Fruit fly (Drosophila melanogaster) whole organism, adult: ENCODE data around the gene Ptp69D.

Source experiments
- CG12768 ChIP-seq: fragments of 200-800 bp; sonication (Bioruptor generic); optimal IDR thresholded peaks from 2 replicates; lab custom pipeline; 2017; ENCODE audit warnings: missing biosample characterization, missing genetic modification characterization, mild to moderate bottlenecking, moderate library complexity, missing genetic modification reagents
- CG14711 ChIP-seq: fragments of 200-800 bp; sonication (Bioruptor generic); optimal IDR thresholded peaks from 2 replicates; lab custom pipeline; 2018; ENCODE audit warnings: missing biosample characterization, mild to moderate bottlenecking, missing genetic modification characterization, moderate library complexity
- CG1620 ChIP-seq: fragments of 200-800 bp; sonication (Bioruptor generic); optimal IDR thresholded peaks from 2 replicates; lab custom pipeline; 2016; ENCODE audit warnings: missing biosample characterization, missing genetic modification characterization
- CG33017 ChIP-seq: fragments of 200-800 bp; sonication (Bioruptor generic); optimal IDR thresholded peaks from 2 replicates; lab custom pipeline; 2018; ENCODE audit warnings: missing biosample characterization, mild to moderate bottlenecking, missing genetic modification characterization, moderate library complexity
- CG5204 ChIP-seq: fragments of 200-800 bp; sonication (Bioruptor generic); optimal IDR thresholded peaks from 2 replicates; lab custom pipeline; 2016; ENCODE audit warnings: missing biosample characterization, missing genetic modification characterization
- Clk ChIP-seq: fragments of 200-800 bp; sonication (Bioruptor generic); optimal IDR thresholded peaks from 2 replicates; lab custom pipeline; 2017; ENCODE audit warnings: missing biosample characterization, missing genetic modification characterization
- Crg-1 ChIP-seq: fragments of 200-800 bp; sonication (Bioruptor generic); optimal IDR thresholded peaks from 2 replicates; lab custom pipeline; 2016; ENCODE audit warnings: missing biosample characterization, missing genetic modification characterization
- Mnt ChIP-seq: fragments of 200-800 bp; sonication (Bioruptor generic); optimal IDR thresholded peaks from 2 replicates; lab custom pipeline; 2016; ENCODE audit warnings: missing biosample characterization, mild to moderate bottlenecking, missing genetic modification characterization
- cic ChIP-seq: fragments of 200-800 bp; sonication (Bioruptor generic); optimal IDR thresholded peaks from 2 replicates; lab custom pipeline; 2017; ENCODE audit warnings: missing biosample characterization, mild to moderate bottlenecking, missing genetic modification characterization, moderate library complexity
- cnc ChIP-seq, 2 experiments: fragments of >200 bp; optimal IDR thresholded peaks; 2 replicates each; lab custom pipeline; 2017
- kay ChIP-seq: fragments of 200-800 bp; sonication (Bioruptor generic); peaks from one replicate; lab custom pipeline; 2016; ENCODE audit warnings: missing biosample characterization, missing genetic modification characterization, borderline replicate concordance
- ovo ChIP-seq: fragments of 200-800 bp; sonication (Bioruptor generic); optimal IDR thresholded peaks from 2 replicates; lab custom pipeline; 2016; ENCODE audit warnings: missing biosample characterization, missing genetic modification characterization

DNA sequence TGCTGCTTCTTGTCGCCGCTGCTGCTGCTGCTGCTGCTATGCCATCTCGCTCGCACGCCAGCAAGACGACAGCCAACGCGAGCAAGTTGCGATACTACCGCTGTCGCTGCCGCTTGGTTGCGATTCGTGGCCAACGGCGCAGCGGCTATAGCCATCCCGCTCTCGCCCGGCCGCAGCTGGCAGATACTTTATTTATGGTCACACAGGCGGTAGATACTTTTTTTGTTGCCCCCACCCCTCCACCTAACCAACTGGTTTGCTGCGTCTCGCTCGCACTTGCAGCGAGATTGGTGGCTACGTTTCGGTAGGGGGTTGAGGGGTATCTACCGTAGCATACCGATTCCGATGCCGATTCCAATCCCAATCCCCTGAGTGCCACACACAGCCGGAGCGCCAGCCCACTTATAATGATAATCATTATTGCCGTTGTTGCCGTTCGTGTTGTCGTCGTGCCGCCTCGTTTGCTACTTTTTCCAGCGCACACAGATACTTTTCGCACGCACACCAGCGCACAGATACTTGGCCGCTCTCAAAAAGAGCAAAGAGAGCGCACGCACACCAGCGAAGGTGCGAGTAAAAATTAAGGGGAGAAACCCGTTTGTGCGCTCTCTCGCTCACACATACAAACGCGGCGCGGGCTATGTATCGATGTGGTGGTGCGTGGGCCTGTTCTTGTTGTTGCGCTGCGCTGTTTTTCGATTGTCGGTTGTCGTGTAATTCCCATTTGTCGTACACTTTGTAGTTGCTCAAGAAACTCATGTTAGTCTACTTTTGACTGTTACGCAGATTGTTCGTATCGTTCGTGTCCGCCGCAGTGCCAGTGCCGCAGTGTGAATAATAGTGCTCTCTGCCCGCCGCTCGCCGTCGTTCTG lies 41.6 kb upstream of the Ptp69D start, which contains the start of gene mirr:
- TF ChIP-seq Mnt (no peak), CG5204 (no peak), kay (GFP tag; lab: Kevin White, UChicago) (no peak), CG1620 (GFP tag; lab: Kevin White, UChicago) (no peak), cnc (optimal IDR thresholded peaks at IDR 0.05; lab: Kevin White, UChicago) (no peak), Clk (no peak), CG14711 (tag; lab: Kevin White, UChicago) (no peak), Crg-1 (GFP tag; lab: Kevin White, UChicago) (no peak), CG12768 (GFP tag; lab: Kevin White, UChicago) (no peak), ovo (no peak), CG33017 (tag; lab: Kevin White, UChicago) (no peak), cic (no peak)
